Worm (Caenorhabditis elegans): ENCODE results near the gene wago-10.

ce11 chrV:380186-380585 is 37.0 kb downstream of the wago-10 start, which contains the start of gene mltn-8:
- TF ChIP-seq hmbx-1 (tag; optimal IDR thresholded peaks at IDR 0.05) (no peak), ama-1 (optimal IDR thresholded peaks at IDR 0.05) (no peak), tbx-37 (GFP tag; conservative IDR thresholded peaks at IDR 0.05) (no peak), F13C5.2 (tag; optimal IDR thresholded peaks at IDR 0.05) (no peak), sea-1 (GFP tag; conservative IDR thresholded peaks at IDR 0.05) (no peak), hnd-1 (tag; optimal IDR thresholded peaks at IDR 0.05) (no peak), flt-1 (GFP tag; IDR thresholded peaks at IDR 0.05) (no peak), ceh-36 (tag; optimal IDR thresholded peaks at IDR 0.05) (no peak), pes-1 (GFP tag; IDR thresholded peaks at IDR 0.05) (no peak), aly-1 (tag; optimal IDR thresholded peaks at IDR 0.05) (no peak), B0310.2 (tag; optimal IDR thresholded peaks at IDR 0.05) (no peak)

All from whole organism, early embryonic.